Fruit fly (Drosophila melanogaster): ENCODE results near the gene CG9701.

The CG9701 gene

DNA sequence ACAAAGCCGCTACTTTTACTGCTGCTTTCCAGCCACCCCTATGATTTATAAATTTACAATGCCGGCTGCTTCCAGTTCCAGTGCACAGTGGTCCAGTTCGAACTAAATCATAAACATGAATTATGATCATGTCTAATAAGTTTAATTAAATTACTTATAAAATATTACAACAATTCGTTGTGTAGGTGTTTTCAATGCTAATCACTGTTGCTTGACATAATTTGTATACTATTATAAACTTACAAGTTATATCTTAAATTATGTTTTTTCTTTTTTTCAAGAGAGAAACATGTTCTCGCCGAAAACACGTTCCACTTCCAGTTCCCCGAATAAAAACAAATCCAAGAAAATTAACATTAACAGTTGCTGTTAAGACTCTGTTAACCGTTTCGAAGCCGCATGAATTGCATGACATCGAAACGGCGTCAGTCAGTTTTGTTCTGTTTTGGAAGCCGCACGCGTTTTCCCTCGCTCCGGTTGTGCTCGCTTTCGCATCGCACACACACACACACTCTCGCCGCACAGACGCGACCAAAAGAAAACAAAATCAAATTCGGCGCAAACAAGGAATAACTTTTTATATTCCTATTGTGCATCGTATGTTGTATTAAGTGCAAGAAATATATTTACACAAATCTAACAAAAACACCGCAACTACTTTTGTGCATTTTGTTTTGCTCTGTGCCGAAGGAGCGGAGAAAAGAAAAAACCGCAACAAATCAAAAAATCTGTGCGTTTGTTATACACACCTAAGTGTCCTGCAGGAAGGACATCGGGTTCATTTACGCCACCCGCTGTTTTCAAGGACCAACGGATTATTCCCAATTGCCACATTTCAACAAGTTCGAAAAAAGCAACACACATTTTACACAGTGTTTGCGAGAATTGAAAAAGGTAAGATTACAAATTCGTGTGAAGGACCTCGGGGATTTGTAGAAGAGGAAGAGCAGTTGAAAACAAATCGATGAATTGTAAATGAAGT is 32.6 kb downstream of the CG9701 start, which contains the start of gene Nrt (continued):
- peak; percentile 42 for TF ChIP-seq YL-1 (GFP tag; optimal IDR thresholded peaks at IDR 0.05)
- no peak for TF ChIP-seq usp (GFP tag; optimal IDR thresholded peaks at IDR 0.05)
- TF ChIP-seq croc (GFP tag; conservative IDR thresholded peaks at IDR 0.05), result no peak
- peak; percentile 37 for TF ChIP-seq Deaf1 (tag; optimal IDR thresholded peaks at IDR 0.05)
- no peak for TF ChIP-seq sim (GFP tag; IDR thresholded peaks at IDR 0.05)
- TF ChIP-seq CG42726 (GFP tag; IDR thresholded peaks at IDR 0.05; ENCODE audit: partially characterized antibody), result peak; percentile 58; the same call in 1 of the 2 replicates
- no peak for TF ChIP-seq CG10462 (GFP tag; optimal IDR thresholded peaks at IDR 0.05)
- TF ChIP-seq ci (GFP tag; IDR thresholded peaks at IDR 0.05), result peak; percentile 57; the same call in 2 of the 3 replicates
- TF ChIP-seq ham (GFP tag; IDR thresholded peaks at IDR 0.05), result no peak
- peak; percentile 71 for TF ChIP-seq CG17328 (GFP tag; IDR thresholded peaks at IDR 0.05)
- no peak for TF ChIP-seq lov (optimal IDR thresholded peaks at IDR 0.05)
- 0 out of 3 replicates have a peak, but pooled peaks have one; percentile 64 for TF ChIP-seq lov (GFP tag; IDR thresholded peaks at IDR 0.05)
- peak; percentile 9 for TF ChIP-seq exex (tag; optimal IDR thresholded peaks at IDR 0.05)
- TF ChIP-seq run (tag; optimal IDR thresholded peaks at IDR 0.05), result peak; percentile 27
- TF ChIP-seq CG34224 (GFP tag; IDR thresholded peaks at IDR 0.05; ENCODE audit: partially characterized antibody), result peak; percentile 25; the same call in 1 of the 3 replicates
- TF ChIP-seq CG6765 (GFP tag; optimal IDR thresholded peaks at IDR 0.05), result peak; percentile 82
- TF ChIP-seq CG3407 (GFP tag; optimal IDR thresholded peaks at IDR 0.05), result peak; percentile 37
- 0 out of 2 replicates have a peak, but pooled peaks have one; percentile 10 for TF ChIP-seq bowl (GFP tag; IDR thresholded peaks at IDR 0.05)
- TF ChIP-seq sna (GFP tag; IDR thresholded peaks at IDR 0.05; ENCODE audit: partially characterized antibody), result peak; percentile 20; the same call in 1 of the 2 replicates
- peak; percentile 54 for TF ChIP-seq CG4424 (GFP tag; optimal IDR thresholded peaks at IDR 0.05)
- TF ChIP-seq CG1529 (GFP tag; optimal IDR thresholded peaks at IDR 0.05), result peak; percentile 33
- TF ChIP-seq sd (tag; optimal IDR thresholded peaks at IDR 0.05), result peak; percentile 17
- peak; percentile 57 for TF ChIP-seq CG12299 (tag; optimal IDR thresholded peaks at IDR 0.05)
- TF ChIP-seq Vsx1 (GFP tag; optimal IDR thresholded peaks at IDR 0.05), result peak; percentile 56
- no peak for TF ChIP-seq vnd (GFP tag; IDR thresholded peaks at IDR 0.05; ENCODE audit: partially characterized antibody)
- peak in 1 of 2 experiments; percentile 55 for TF ChIP-seq Eip74EF (GFP tag; optimal IDR thresholded peaks at IDR 0.05)
- TF ChIP-seq pan (optimal IDR thresholded peaks at IDR 0.05), result no peak
- TF ChIP-seq pan (GFP tag; optimal IDR thresholded peaks at IDR 0.05 in 1 of 2, IDR thresholded peaks at IDR 0.05 in 1 of 2), result no peak
- no peak for TF ChIP-seq aop (GFP tag; IDR thresholded peaks at IDR 0.05)
- peak; percentile 37 for TF ChIP-seq nau (GFP tag; optimal IDR thresholded peaks at IDR 0.05)
- TF ChIP-seq slp2 (GFP tag; optimal IDR thresholded peaks at IDR 0.05), result no peak
- peak; percentile 49; the same call in 1 of the 2 replicates for TF ChIP-seq Taf1 (GFP tag; IDR thresholded peaks at IDR 0.05)
- peak in 1 of 3 experiments; percentile 84 for TF ChIP-seq Stat92E (GFP tag; optimal IDR thresholded peaks at IDR 0.05)
- peak; percentile 0 for TF ChIP-seq CG11723 (GFP tag; optimal IDR thresholded peaks at IDR 0.05)
- TF ChIP-seq CG13775 (GFP tag; optimal IDR thresholded peaks at IDR 0.05), result peak; percentile 57
- peak; percentile 83 for TF ChIP-seq CG10147 (GFP tag; optimal IDR thresholded peaks at IDR 0.05)
- TF ChIP-seq CG11247 (GFP tag; IDR thresholded peaks at IDR 0.05), result no peak
- TF ChIP-seq CG14014 (GFP tag; IDR thresholded peaks at IDR 0.05), result peak; percentile 53; the same call in 1 of the 2 replicates
- TF ChIP-seq toy (GFP tag; IDR thresholded peaks at IDR 0.05), result no peak
- TF ChIP-seq CG3995 (GFP tag; optimal IDR thresholded peaks at IDR 0.05), result no peak
- peak; percentile 48; the same call in 1 of the 3 replicates for TF ChIP-seq Aef1 (GFP tag; IDR thresholded peaks at IDR 0.05)
- TF ChIP-seq PHDP (tag; optimal IDR thresholded peaks at IDR 0.05), result peak; percentile 84
- TF ChIP-seq lola (GFP tag; optimal IDR thresholded peaks at IDR 0.05), result peak in 1 of 3 experiments; percentile 71
- TF ChIP-seq CG11560 (tag; IDR thresholded peaks at IDR 0.05), result no peak
- TF ChIP-seq Neu2 (GFP tag; optimal IDR thresholded peaks at IDR 0.05; ENCODE audit: borderline replicate concordance), result peak; percentile 29
- no peak for TF ChIP-seq br (optimal IDR thresholded peaks at IDR 0.05)
- TF ChIP-seq lab (GFP tag; optimal IDR thresholded peaks at IDR 0.05), result peak; percentile 80
